Fruit fly (Drosophila melanogaster): Measurements from ENCODE around the gene Acp65Aa.
A peak's percentile ranks its signal among the peaks of the same experiment; 100 is the strongest.

dm6 chr3L:6124616-6125408, 27.7 kb downstream of the Acp65Aa start:
- TF ChIP-seq CTCF (optimal IDR thresholded peaks at IDR 0.05), result peak; percentile 91 to 94
- TF ChIP-seq CG8478 (optimal IDR thresholded peaks at IDR 0.05), result no peak

All from S2 (cell line).